Fruit fly (Drosophila melanogaster) whole organism, embryonic: ENCODE results near the gene bab1.

Experiments
- Blimp-1 ChIP-seq: fragments of 200-800 bp; sonication (Bioruptor generic); optimal IDR thresholded peaks from 3 replicates; lab custom pipeline; 2018; ENCODE audit warnings: missing biosample characterization, missing genetic modification characterization, mild to moderate bottlenecking, moderate library complexity, missing genetic modification reagents
- CG10267 ChIP-seq: fragments of 200-800 bp; sonication (Bioruptor generic); optimal IDR thresholded peaks from 2 replicates; lab custom pipeline; 2018; ENCODE audit warnings: missing biosample characterization, mild to moderate bottlenecking, missing genetic modification characterization, moderate library complexity
- CG10565 ChIP-seq: fragments of 200-800 bp; sonication (Bioruptor generic); optimal IDR thresholded peaks from 3 replicates; lab custom pipeline; 2016; ENCODE audit warnings: missing biosample characterization, mild to moderate bottlenecking, missing genetic modification characterization
- CG11504 ChIP-seq: fragments of 200-800 bp; sonication (Bioruptor generic); optimal IDR thresholded peaks from 3 replicates; lab custom pipeline; 2019; ENCODE audit warnings: missing biosample characterization, mild to moderate bottlenecking, missing genetic modification characterization, moderate library complexity
- CG11560 ChIP-seq: fragments of 200-800 bp; sonication (Bioruptor generic); IDR thresholded peaks from 3 replicates; pipeline ENCODE4 v1.3.6; 2022; ENCODE audit warnings: missing biosample characterization, missing genetic modification characterization
- CG13775 ChIP-seq: fragments of 200-800 bp; sonication (Bioruptor generic); optimal IDR thresholded peaks from 3 replicates; lab custom pipeline; 2017; ENCODE audit warnings: missing biosample characterization, mild to moderate bottlenecking, missing genetic modification characterization
- CG14014 ChIP-seq: fragments of 200-800 bp; sonication (Bioruptor generic); IDR thresholded peaks from 2 replicates; pipeline ENCODE4 v1.3.6; 2022; ENCODE audit warnings: missing biosample characterization, missing genetic modification characterization
- CG15269 ChIP-seq: fragments of 200-800 bp; sonication (Bioruptor generic); optimal IDR thresholded peaks from 2 replicates; lab custom pipeline; 2018; ENCODE audit warnings: missing biosample characterization, mild to moderate bottlenecking, missing genetic modification characterization, moderate library complexity
- CG17359 ChIP-seq: fragments of 200-800 bp; sonication (Bioruptor generic); optimal IDR thresholded peaks from 3 replicates; lab custom pipeline; 2018; ENCODE audit warnings: missing biosample characterization, mild to moderate bottlenecking, missing genetic modification characterization, moderate library complexity
- CG2202 ChIP-seq: fragments of 200-800 bp; sonication (Bioruptor generic); optimal IDR thresholded peaks from 2 replicates; lab custom pipeline; 2018; ENCODE audit warnings: missing biosample characterization, mild to moderate bottlenecking, missing genetic modification characterization
- CG2678 ChIP-seq: fragments of 200-800 bp; sonication (Bioruptor generic); optimal IDR thresholded peaks from 3 replicates; lab custom pipeline; 2019; ENCODE audit warnings: missing biosample characterization, mild to moderate bottlenecking, missing genetic modification characterization, moderate library complexity
- CG4282 ChIP-seq: fragments of 200-800 bp; sonication (Bioruptor generic); optimal IDR thresholded peaks from 2 replicates; lab custom pipeline; 2016; ENCODE audit warnings: missing biosample characterization, missing genetic modification characterization
- CG4360 ChIP-seq: fragments of 200-800 bp; sonication (Bioruptor generic); IDR thresholded peaks from 2 replicates; pipeline ENCODE4 v1.3.6; 2022; ENCODE audit warnings: missing biosample characterization, missing genetic modification characterization
- CG4854 ChIP-seq: fragments of 200-800 bp; sonication (Bioruptor generic); optimal IDR thresholded peaks from 2 replicates; lab custom pipeline; 2016; ENCODE audit warnings: missing biosample characterization, missing genetic modification characterization, inconsistent platforms
- CG5180 ChIP-seq: fragments of 200-800 bp; sonication (Bioruptor generic); optimal IDR thresholded peaks from 3 replicates; lab custom pipeline; 2017; ENCODE audit warnings: missing biosample characterization, missing genetic modification characterization, mild to moderate bottlenecking, moderate library complexity, missing genetic modification reagents
- CG5245 ChIP-seq: fragments of 200-800 bp; sonication (Bioruptor generic); optimal IDR thresholded peaks from 3 replicates; lab custom pipeline; 2016; ENCODE audit warnings: missing biosample characterization, missing genetic modification characterization
- CG6254 ChIP-seq: fragments of 200-800 bp; sonication (Bioruptor generic); optimal IDR thresholded peaks from 3 replicates; lab custom pipeline; 2017; ENCODE audit warnings: mild to moderate bottlenecking, missing biosample characterization, missing genetic modification reagents, missing genetic modification characterization
- CG6689 ChIP-seq: fragments of 200-800 bp; sonication (Bioruptor generic); IDR thresholded peaks from 2 replicates; pipeline ENCODE4 v1.3.6; 2022; ENCODE audit warnings: missing biosample characterization, missing genetic modification characterization
- CG6791 ChIP-seq: fragments of 200-800 bp; sonication (Bioruptor generic); IDR thresholded peaks from 3 replicates; pipeline ENCODE4 v1.3.6; 2022; ENCODE audit warnings: missing biosample characterization, missing genetic modification characterization; ENCODE audit not compliant: partially characterized antibody
- CG7839 ChIP-seq: fragments of 200-800 bp; sonication (Bioruptor generic); optimal IDR thresholded peaks from 3 replicates; lab custom pipeline; 2018; ENCODE audit warnings: missing biosample characterization, mild to moderate bottlenecking, missing genetic modification characterization, moderate library complexity
- D19A ChIP-seq: fragments of 200-800 bp; optimal IDR thresholded peaks from 3 replicates; lab custom pipeline; 2019; ENCODE audit warnings: missing biosample characterization, mild to moderate bottlenecking, missing genetic modification characterization, moderate library complexity
- Drgx ChIP-seq: fragments of 200-800 bp; sonication (Bioruptor generic); IDR thresholded peaks from 2 replicates; pipeline ENCODE4 v1.3.6; 2022; ENCODE audit warnings: missing biosample characterization, missing genetic modification characterization
- Fer3 ChIP-seq: fragments of 200-800 bp; sonication (Bioruptor generic); optimal IDR thresholded peaks from 2 replicates; lab custom pipeline; 2018; ENCODE audit warnings: missing biosample characterization, mild to moderate bottlenecking, missing genetic modification characterization, moderate library complexity
- HLH54F ChIP-seq: fragments of 200-800 bp; sonication (Bioruptor generic); optimal IDR thresholded peaks from 3 replicates; lab custom pipeline; 2016; ENCODE audit warnings: missing biosample characterization, missing genetic modification characterization
- Hr51 ChIP-seq, 2 experiments: fragments of 200-800 bp; sonication (Bioruptor generic); optimal IDR thresholded peaks; 2 replicates in 1 of 2; 3 replicates in 1 of 2; lab custom pipeline; 2016 to 2018; ENCODE audit warnings: missing biosample characterization in 2 of 2, missing genetic modification characterization in 2 of 2, mild to moderate bottlenecking in 1 of 2, moderate library complexity in 1 of 2
- Lim3 ChIP-seq: fragments of 200-800 bp; sonication (Bioruptor generic); IDR thresholded peaks from 2 replicates; pipeline ENCODE4 v1.3.6; 2022; ENCODE audit warnings: missing biosample characterization, missing genetic modification characterization
- NfI ChIP-seq: fragments of 200-800 bp; sonication (Bioruptor generic); optimal IDR thresholded peaks from 3 replicates; lab custom pipeline; 2018; ENCODE audit warnings: missing biosample characterization, mild to moderate bottlenecking, missing genetic modification characterization, moderate library complexity
- Sox102F ChIP-seq: fragments of 200-800 bp; sonication (Bioruptor generic); optimal IDR thresholded peaks from 2 replicates; lab custom pipeline; 2018; ENCODE audit warnings: missing biosample characterization, mild to moderate bottlenecking, missing genetic modification characterization, moderate library complexity
- Spps ChIP-seq: fragments of 200-800 bp; sonication (Bioruptor generic); optimal IDR thresholded peaks from 2 replicates; lab custom pipeline; 2018; ENCODE audit warnings: missing biosample characterization, mild to moderate bottlenecking, missing genetic modification characterization
- TFAM ChIP-seq: fragments of 200-800 bp; sonication (Bioruptor generic); optimal IDR thresholded peaks from 2 replicates; lab custom pipeline; 2017; ENCODE audit warnings: missing biosample characterization, missing genetic modification characterization, inconsistent platforms
- Trl ChIP-seq, 3 experiments: fragments of >200 bp in 2 of 3; fragments of 200-800 bp in 1 of 3; sonication (Bioruptor generic) in 1 of 3; optimal IDR thresholded peaks; 2 replicates in 1 of 3; 3 replicates in 2 of 3; lab custom pipeline; 2016 to 2017; ENCODE audit warnings: missing biosample characterization in 1 of 3, missing genetic modification characterization in 1 of 3
- bsh ChIP-seq, 2 experiments: fragments of 200-800 bp; sonication (Bioruptor generic); optimal IDR thresholded peaks; 2 replicates each; lab custom pipeline; 2017 to 2018; ENCODE audit warnings: mild to moderate bottlenecking in 2 of 2, missing biosample characterization in 2 of 2, missing genetic modification characterization in 2 of 2, moderate library complexity in 1 of 2
- dmrt99B ChIP-seq: fragments of 200-800 bp; sonication (Bioruptor generic); optimal IDR thresholded peaks from 2 replicates; lab custom pipeline; 2018; ENCODE audit warnings: missing biosample characterization, mild to moderate bottlenecking, missing genetic modification characterization, moderate library complexity
- gem ChIP-seq: fragments of 200-800 bp; sonication (Bioruptor generic); optimal IDR thresholded peaks from 2 replicates; lab custom pipeline; 2019; ENCODE audit warnings: missing biosample characterization, mild to moderate bottlenecking, missing genetic modification characterization, moderate library complexity
- lab ChIP-seq: fragments of 200-800 bp; sonication (Bioruptor generic); optimal IDR thresholded peaks from 3 replicates; lab custom pipeline; 2017; ENCODE audit warnings: missing biosample characterization, missing genetic modification characterization, mild to moderate bottlenecking, moderate library complexity, missing genetic modification reagents
- nom ChIP-seq: fragments of 200-800 bp; sonication (Bioruptor generic); optimal IDR thresholded peaks from 2 replicates; lab custom pipeline; 2017; ENCODE audit warnings: missing biosample characterization, missing genetic modification characterization, mild to moderate bottlenecking, moderate library complexity, missing genetic modification reagents
- org-1 ChIP-seq: fragments of 200-800 bp; sonication (Bioruptor generic); optimal IDR thresholded peaks from 2 replicates; lab custom pipeline; 2017; ENCODE audit warnings: missing biosample characterization, missing genetic modification characterization
- row ChIP-seq: fragments of 200-800 bp; sonication (Bioruptor generic); IDR thresholded peaks from 3 replicates; pipeline ENCODE4 v1.3.6; 2022; ENCODE audit warnings: missing biosample characterization, missing genetic modification characterization
- salm ChIP-seq: fragments of 200-800 bp; sonication (Bioruptor generic); optimal IDR thresholded peaks from 2 replicates; lab custom pipeline; 2018; ENCODE audit warnings: missing biosample characterization, mild to moderate bottlenecking, missing genetic modification characterization
- sens ChIP-seq: fragments of 200-800 bp; sonication (Bioruptor generic); peaks from one replicate; lab custom pipeline; 2016; ENCODE audit warnings: missing biosample characterization, missing genetic modification characterization
- ssp ChIP-seq: fragments of 200-800 bp; sonication (Bioruptor generic); IDR thresholded peaks from 2 replicates; pipeline ENCODE4 v1.3.6; 2022; ENCODE audit warnings: missing biosample characterization, missing genetic modification characterization
- tap ChIP-seq: fragments of 200-800 bp; optimal IDR thresholded peaks from 3 replicates; lab custom pipeline; 2019; ENCODE audit warnings: missing biosample characterization, mild to moderate bottlenecking, missing genetic modification characterization, moderate library complexity
- tio ChIP-seq: fragments of 200-800 bp; sonication (Bioruptor generic); optimal IDR thresholded peaks from 2 replicates; lab custom pipeline; 2017; ENCODE audit warnings: missing biosample characterization, missing genetic modification characterization, inconsistent platforms

The bab1 gene

DNA sequence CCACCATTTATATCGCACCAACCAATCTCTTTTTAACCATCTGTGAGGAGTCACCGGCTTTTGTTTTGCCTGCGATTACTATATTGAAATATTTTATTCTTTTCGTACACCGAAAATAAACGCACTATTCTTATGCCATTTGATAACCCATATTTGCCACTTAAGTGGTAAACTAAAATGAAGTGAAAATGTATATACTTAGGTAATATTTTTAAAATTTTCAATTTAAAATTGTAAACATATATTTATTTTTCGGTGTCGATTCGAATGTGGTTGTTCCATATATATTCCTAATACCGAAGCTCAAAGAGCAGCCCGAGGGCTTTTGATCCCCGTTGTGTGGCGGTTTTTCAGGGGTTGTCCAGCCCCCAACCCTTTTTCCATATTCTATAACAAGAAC is 22.6 kb downstream of the bab1 start (continued):
- TF ChIP-seq Spps (tag; lab: Kevin White, UChicago) (peak; percentile 4), CG4854 (GFP tag; lab: Kevin White, UChicago) (no peak), Lim3 (GFP tag; lab: Robert Waterston, UW) (no peak), dmrt99B (tag; lab: Kevin White, UChicago) (peak; percentile 46), salm (tag; lab: Kevin White, UChicago) (no peak), tio (no peak), CG14014 (GFP tag; lab: Robert Waterston, UW) (no peak), lab (peak; percentile 13), CG5180 (no peak), Trl (optimal IDR thresholded peaks at IDR 0.05; lab: Kevin White, UChicago) (no peak), Trl (GFP tag; optimal IDR thresholded peaks at IDR 0.05; lab: Kevin White, UChicago) (no peak), tap (peak; percentile 11), Blimp-1 (GFP tag; lab: Kevin White, UChicago) (peak; percentile 57)
- TF ChIP-seq, all 482 proteins: peak for 17

- TF ChIP-seq ssp (0 out of 2 replicates have a peak, but pooled peaks have one; percentile 4), CG6791 (GFP tag; lab: Robert Waterston, UW) (no peak), CG2202 (no peak), CG11560 (tag; lab: Robert Waterston, UW) (0 out of 3 replicates have a peak, but pooled peaks have one; percentile 47), nom (GFP tag; lab: Kevin White, UChicago) (peak; percentile 14)
These were observed 23.9 kb downstream of the bab1 start for dm6 chr3L:1077038-1077437.

dm6 chr3L:1064381-1064780 is 36.5 kb downstream of the bab1 start:
- TF ChIP-seq CG2678 (tag; lab: Kevin White, UChicago) (peak; percentile 44), dmrt99B (tag; lab: Kevin White, UChicago) (peak; percentile 21), bsh (GFP tag; optimal IDR thresholded peaks at IDR 0.05; lab: Kevin White, UChicago) (peak in 1 of 2 experiments; percentile 10), D19A (tag; lab: Kevin White, UChicago) (peak; percentile 74), CG5245 (no peak), CG7839 (tag; lab: Kevin White, UChicago) (peak; percentile 9), CG11504 (tag; lab: Kevin White, UChicago) (peak; percentile 52), sens (GFP tag; lab: Kevin White, UChicago) (peak; percentile 41), CG6254 (no peak), nom (GFP tag; lab: Kevin White, UChicago) (peak; percentile 32), row (GFP tag; lab: Robert Waterston, UW) (peak; percentile 29; the same call in 1 of the 3 replicates), CG10565 (GFP tag; lab: Kevin White, UChicago) (no peak), CG13775 (GFP tag; lab: Kevin White, UChicago) (no peak), gem (tag; lab: Kevin White, UChicago) (peak; percentile 40), NfI (no peak), TFAM (GFP tag; lab: Kevin White, UChicago) (no peak), CG15269 (tag; lab: Kevin White, UChicago) (peak; percentile 12), org-1 (GFP tag; lab: Kevin White, UChicago) (no peak), Drgx (GFP tag; lab: Robert Waterston, UW) (peak; percentile 83), CG17359 (tag; lab: Kevin White, UChicago) (peak; percentile 10), Fer3 (no peak), CG6689 (GFP tag; lab: Robert Waterston, UW) (no peak), Sox102F (peak; percentile 27), Hr51 (GFP tag; optimal IDR thresholded peaks at IDR 0.05; lab: Kevin White, UChicago) (peak in 1 of 2 experiments; percentile 16), CG4282 (no peak), CG4360 (GFP tag; lab: Robert Waterston, UW) (peak; percentile 76), CG10267 (tag; lab: Kevin White, UChicago) (no peak), HLH54F (GFP tag; lab: Kevin White, UChicago) (no peak)
